Worm (Caenorhabditis elegans) whole organism, L4 larva: ENCODE data around the gene jmjd-3.1.

ENCODE experiments used
- F10B5.3 ChIP-seq: sonication (generic microtip); optimal IDR thresholded peaks from 2 replicates; lab custom pipeline; 2016; ENCODE audit warnings: mild to moderate bottlenecking, missing genetic modification characterization, missing compliant biosample characterization
- F44E2.7 ChIP-seq: fragments of 200-800 bp; sonication (Bioruptor generic); IDR thresholded peaks from 2 replicates; pipeline ENCODE4 v2.1.2; 2022; ENCODE audit warnings: missing genetic modification characterization, missing compliant biosample characterization
- Y48G9A.11 ChIP-seq: fragments of 200-800 bp; sonication (Bioruptor generic); IDR thresholded peaks from 2 replicates; pipeline ENCODE4 v1.3.6; 2022; ENCODE audit warnings: missing genetic modification reagents, missing genetic modification characterization, missing compliant biosample characterization
- ZK546.5 ChIP-seq, 2 experiments: sonication (generic microtip); optimal IDR thresholded peaks; 2 replicates each; lab custom pipeline; 2017; ENCODE audit warnings: missing biosample characterization in 2 of 2, missing genetic modification characterization in 2 of 2
- aha-1 ChIP-seq: fragments of 150-350 bp; peaks from one replicate; lab custom pipeline; 2014; ENCODE audit warnings: missing biosample characterization, missing genetic modification characterization
- aly-2 ChIP-seq: sonication (generic microtip); optimal IDR thresholded peaks from 2 replicates; lab custom pipeline; 2018; ENCODE audit warnings: missing biosample characterization, missing genetic modification characterization
- attf-4 ChIP-seq: sonication (generic microtip); optimal IDR thresholded peaks from 3 replicates; lab custom pipeline; 2017; ENCODE audit warnings: missing biosample characterization, missing genetic modification characterization
- ceh-20 ChIP-seq: fragments of 200-800 bp; sonication (Bioruptor generic); IDR thresholded peaks from 2 replicates; pipeline ENCODE4 v1.3.6; 2022; ENCODE audit warnings: missing genetic modification reagents, missing genetic modification characterization, missing compliant biosample characterization
- ceh-82 ChIP-seq: sonication (generic microtip); optimal IDR thresholded peaks from 2 replicates; lab custom pipeline; 2017; ENCODE audit warnings: missing biosample characterization, missing genetic modification characterization
- ces-1 ChIP-seq: fragments of 150-350 bp; sonication (generic microtip); optimal IDR thresholded peaks from 4 replicates; lab custom pipeline; 2014; ENCODE audit warnings: missing biosample characterization, missing genetic modification reagents, missing genetic modification characterization
- daf-16 ChIP-seq, 3 experiments: sonication (generic microtip); optimal IDR thresholded peaks; 2 replicates each; lab custom pipeline; 2016 to 2017; ENCODE audit warnings: missing genetic modification characterization in 3 of 3, missing genetic modification reagents in 3 of 3, mild to moderate bottlenecking in 2 of 3, missing compliant biosample characterization in 2 of 3, missing biosample characterization in 1 of 3, moderate library complexity in 1 of 3
- daf-19 ChIP-seq: fragments of 200-800 bp; sonication (Bioruptor generic); conservative IDR thresholded peaks from 2 replicates; pipeline ENCODE4 v1.3.6; 2022; ENCODE audit warnings: missing genetic modification characterization, missing compliant biosample characterization
- daf-8 ChIP-seq: fragments of 200-800 bp; sonication (Bioruptor generic); IDR thresholded peaks from 2 replicates; pipeline ENCODE4 v1.3.6; 2022; ENCODE audit warnings: missing genetic modification characterization, missing compliant biosample characterization
- dmd-8 ChIP-seq: fragments of 200-800 bp; sonication (Bioruptor generic); IDR thresholded peaks from 2 replicates; pipeline ENCODE4 v1.3.6; 2022; ENCODE audit warnings: missing genetic modification characterization, missing compliant biosample characterization
- dmd-9 ChIP-seq: fragments of 200-800 bp; sonication (Bioruptor generic); IDR thresholded peaks from 2 replicates; pipeline ENCODE4 v1.3.6; 2022; ENCODE audit warnings: missing genetic modification reagents, missing genetic modification characterization, missing compliant biosample characterization
- dpl-1 ChIP-seq: fragments of 150-350 bp; optimal IDR thresholded peaks from 2 replicates; lab custom pipeline; 2014; ENCODE audit warnings: missing biosample characterization, missing genetic modification reagents, missing genetic modification characterization
- duxl-1 ChIP-seq: sonication (generic microtip); optimal IDR thresholded peaks from 2 replicates; lab custom pipeline; 2016; ENCODE audit warnings: mild to moderate bottlenecking, missing genetic modification characterization, moderate library complexity, missing compliant biosample characterization; ENCODE audit not compliant: poor library complexity
- egl-27 ChIP-seq: sonication (generic microtip); optimal IDR thresholded peaks from 3 replicates; lab custom pipeline; 2017; ENCODE audit warnings: missing biosample characterization, missing genetic modification reagents, missing genetic modification characterization
- gei-8 ChIP-seq: fragments of 200-800 bp; sonication (Bioruptor generic); optimal IDR thresholded peaks from 2 replicates; lab custom pipeline; 2018; ENCODE audit warnings: mild to moderate bottlenecking, missing genetic modification characterization, missing compliant biosample characterization
- hlh-11 ChIP-seq: fragments of 200-800 bp; sonication (Bioruptor generic); optimal IDR thresholded peaks from 2 replicates; lab custom pipeline; 2018; ENCODE audit warnings: mild to moderate bottlenecking, missing genetic modification characterization, missing compliant biosample characterization
- hlh-30 ChIP-seq: sonication (generic microtip); optimal IDR thresholded peaks from 2 replicates; lab custom pipeline; 2017; ENCODE audit warnings: antibody characterized with exemption, mild to moderate bottlenecking, missing genetic modification characterization, missing compliant biosample characterization; ENCODE audit not compliant: insufficient read depth
- lin-1 ChIP-seq: fragments of 200-800 bp; sonication (Bioruptor generic); IDR thresholded peaks from 2 replicates; pipeline ENCODE4 v1.3.6; 2022; ENCODE audit warnings: missing genetic modification reagents, missing genetic modification characterization, missing compliant biosample characterization
- lin-15B ChIP-seq: fragments of 150-350 bp; sonication (generic microtip); optimal IDR thresholded peaks from 3 replicates; lab custom pipeline; 2014; ENCODE audit warnings: missing biosample characterization, missing genetic modification characterization
- lin-29 ChIP-seq: fragments of 200-800 bp; sonication (Bioruptor generic); IDR thresholded peaks from 2 replicates; pipeline ENCODE4 v1.3.6; 2022; ENCODE audit warnings: missing genetic modification reagents, missing genetic modification characterization, missing compliant biosample characterization
- madf-5 ChIP-seq, 2 experiments: fragments of 200-800 bp; sonication (Bioruptor generic); IDR thresholded peaks; 2 replicates each; pipeline ENCODE4 v1.3.6; 2022; ENCODE audit warnings: missing compliant biosample characterization in 2 of 2, missing genetic modification characterization in 2 of 2
- madf-9 ChIP-seq: fragments of 200-800 bp; sonication (Bioruptor generic); conservative IDR thresholded peaks from 2 replicates; pipeline ENCODE4 v1.3.6; 2022; ENCODE audit warnings: missing genetic modification reagents, missing genetic modification characterization, missing compliant biosample characterization
- mdt-29 ChIP-seq: fragments of 200-800 bp; sonication (Bioruptor generic); IDR thresholded peaks from 2 replicates; pipeline ENCODE4 v1.3.6; 2022; ENCODE audit warnings: missing genetic modification reagents, missing genetic modification characterization, missing compliant biosample characterization
- mes-2 ChIP-seq: sonication (generic microtip); optimal IDR thresholded peaks from 2 replicates; lab custom pipeline; 2016; ENCODE audit warnings: missing genotype, mild to moderate bottlenecking, missing genetic modification characterization, missing compliant biosample characterization; ENCODE audit not compliant: poor library complexity, severe bottlenecking
- nhr-10 ChIP-seq: fragments of 150-350 bp; optimal IDR thresholded peaks from 2 replicates; lab custom pipeline; 2014; ENCODE audit warnings: missing biosample characterization, missing genetic modification characterization
- nhr-237 ChIP-seq: sonication (generic microtip); optimal IDR thresholded peaks from 2 replicates; lab custom pipeline; 2017; ENCODE audit warnings: missing biosample characterization, missing genetic modification characterization
- nhr-25 ChIP-seq: sonication (generic microtip); optimal IDR thresholded peaks from 2 replicates; lab custom pipeline; 2017; ENCODE audit warnings: missing genetic modification characterization, mild to moderate bottlenecking, missing compliant biosample characterization, antibody characterized with exemption, moderate library complexity, borderline replicate concordance; ENCODE audit not compliant: insufficient read depth
- nhr-28 ChIP-seq: fragments of 150-350 bp; optimal IDR thresholded peaks from 2 replicates; lab custom pipeline; 2014; ENCODE audit warnings: missing biosample characterization, missing genetic modification characterization
- nhr-41 ChIP-seq: fragments of 200-800 bp; sonication (Bioruptor generic); IDR thresholded peaks from 2 replicates; pipeline ENCODE4 v1.3.6; 2022; ENCODE audit warnings: missing genetic modification reagents, missing genetic modification characterization, missing compliant biosample characterization
- nhr-42 ChIP-seq: fragments of 200-800 bp; sonication (Bioruptor generic); IDR thresholded peaks from 2 replicates; pipeline ENCODE4 v1.3.6; 2022; ENCODE audit warnings: missing genetic modification characterization, missing compliant biosample characterization
- nhr-48 ChIP-seq: sonication (generic microtip); optimal IDR thresholded peaks from 2 replicates; lab custom pipeline; 2016; ENCODE audit warnings: mild to moderate bottlenecking, missing genetic modification characterization, missing compliant biosample characterization
- nhr-6 ChIP-seq: fragments of 150-350 bp; optimal IDR thresholded peaks from 2 replicates; lab custom pipeline; 2014; ENCODE audit warnings: missing biosample characterization, missing genetic modification characterization
- nhr-76 ChIP-seq: fragments of 150-350 bp; optimal IDR thresholded peaks from 2 replicates; lab custom pipeline; 2014; ENCODE audit warnings: missing biosample characterization, missing genetic modification characterization
- nhr-77 ChIP-seq: fragments of 150-350 bp; optimal IDR thresholded peaks from 2 replicates; lab custom pipeline; 2014; ENCODE audit warnings: missing biosample characterization, missing genetic modification characterization
- php-3 ChIP-seq: fragments of 200-800 bp; sonication (Bioruptor generic); IDR thresholded peaks from 2 replicates; pipeline ENCODE4 v1.3.6; 2022; ENCODE audit warnings: missing genetic modification reagents, missing genetic modification characterization, missing compliant biosample characterization
- pqm-1 ChIP-seq: sonication (generic microtip); optimal IDR thresholded peaks from 2 replicates; lab custom pipeline; 2017; ENCODE audit warnings: missing biosample characterization, missing genetic modification characterization
- saeg-2 ChIP-seq: fragments of 200-800 bp; sonication (Bioruptor generic); IDR thresholded peaks from 2 replicates; pipeline ENCODE4 v1.3.6; 2022; ENCODE audit warnings: missing genetic modification reagents, missing genetic modification characterization, missing compliant biosample characterization
- set-16 ChIP-seq: fragments of 200-800 bp; sonication (Bioruptor generic); IDR thresholded peaks from 2 replicates; pipeline ENCODE4 v1.3.6; 2022; ENCODE audit warnings: missing genetic modification reagents, missing genetic modification characterization, missing compliant biosample characterization
- skn-1 ChIP-seq: fragments of 150-350 bp; optimal IDR thresholded peaks from 2 replicates; lab custom pipeline; 2014; ENCODE audit warnings: missing biosample characterization, missing genetic modification characterization
- snpc-1.2 ChIP-seq: fragments of 200-800 bp; sonication (Bioruptor generic); IDR thresholded peaks from 2 replicates; pipeline ENCODE4 v1.3.6; 2022; ENCODE audit warnings: missing genetic modification reagents, missing genetic modification characterization, missing compliant biosample characterization
- tra-1 ChIP-seq: fragments of 200-800 bp; sonication (Bioruptor generic); IDR thresholded peaks from 2 replicates; pipeline ENCODE4 v1.3.6; 2022; ENCODE audit warnings: missing genetic modification reagents, missing genetic modification characterization, missing compliant biosample characterization
- zfp-2 ChIP-seq: sonication (generic microtip); optimal IDR thresholded peaks from 2 replicates; lab custom pipeline; 2016; ENCODE audit warnings: mild to moderate bottlenecking, missing genetic modification characterization, missing compliant biosample characterization
- zfp-3 ChIP-seq: fragments of 200-800 bp; sonication (Bioruptor generic); conservative IDR thresholded peaks from 2 replicates; pipeline ENCODE4 v1.3.6; 2022; ENCODE audit warnings: missing genetic modification reagents, missing genetic modification characterization, missing compliant biosample characterization
- zip-2 ChIP-seq: fragments of 150-350 bp; optimal IDR thresholded peaks from 2 replicates; lab custom pipeline; 2014; ENCODE audit warnings: missing biosample characterization, missing genetic modification characterization

Gene jmjd-3.1

DNA sequence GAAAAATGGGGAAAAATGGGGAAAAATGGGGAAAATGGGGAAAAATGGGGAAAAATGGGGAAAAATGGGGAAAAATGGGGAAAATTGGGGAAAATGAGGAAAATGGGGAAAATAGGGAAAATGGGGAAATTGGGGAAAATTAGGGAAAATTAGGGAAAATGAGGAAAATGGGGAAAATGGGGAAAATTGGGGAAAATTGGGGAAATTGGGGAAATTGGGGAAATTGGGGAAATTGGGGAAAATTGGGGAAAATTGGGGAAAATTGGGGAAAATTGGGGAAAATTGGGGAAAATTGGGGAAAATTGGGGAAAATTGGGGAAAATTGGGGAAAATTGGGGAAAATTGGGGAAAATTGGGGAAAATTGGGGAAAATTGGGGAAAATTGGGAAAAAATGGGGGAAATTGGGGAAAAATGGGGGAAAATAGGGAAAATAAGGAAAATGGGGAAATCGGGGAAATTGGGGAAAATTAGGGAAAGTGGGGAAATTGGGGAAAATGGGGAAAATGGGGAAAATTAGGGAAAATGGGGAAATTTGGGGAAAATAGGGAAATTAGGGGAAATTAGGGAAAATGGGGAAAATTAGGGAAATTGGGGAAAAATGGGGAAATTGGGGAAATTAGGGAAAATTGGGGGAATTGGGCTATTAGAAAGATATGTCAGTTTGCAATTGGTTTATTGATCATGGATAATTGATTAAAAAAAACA, 32.0 kb downstream of the jmjd-3.1 start:
- TF ChIP-seq dpl-1 (GFP tag; lab: Kevin White, UChicago): no peak
- TF ChIP-seq hlh-11: no peak
- TF ChIP-seq madf-9 (GFP tag; lab: Robert Waterston, UW): 0 out of 2 replicates have a peak, but pooled peaks have one; percentile 39
- peak; percentile 34; the same call in 1 of the 2 replicates for TF ChIP-seq nhr-42
- no peak for TF ChIP-seq lin-29 (GFP tag; lab: Robert Waterston, UW)
- no peak for TF ChIP-seq ceh-20 (GFP tag; lab: Robert Waterston, UW)

DNA sequence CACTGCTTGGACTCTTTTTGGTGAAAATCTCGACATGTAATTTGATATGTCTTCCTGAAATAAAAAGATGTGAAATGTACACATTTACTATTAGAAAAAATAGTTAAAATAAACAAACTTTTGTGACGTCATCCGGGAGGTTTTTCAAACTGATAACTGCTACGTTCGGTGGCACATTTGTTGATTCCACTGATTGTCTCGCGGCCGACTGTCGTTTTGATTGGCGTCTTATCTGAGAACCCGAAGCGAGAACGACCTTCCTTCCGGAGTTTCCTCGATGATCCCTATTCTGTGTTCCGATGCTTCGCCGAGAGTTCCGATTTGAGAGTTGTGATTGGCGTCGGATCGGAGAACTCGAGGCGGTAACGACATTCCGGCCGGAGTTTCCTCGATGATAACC, 33.3 kb downstream of the jmjd-3.1 start:
- TF ChIP-seq duxl-1 (tag; lab: Kevin White, UChicago) (no peak), mdt-29 (GFP tag; lab: Robert Waterston, UW) (peak; percentile 60; the same call in 1 of the 2 replicates), nhr-77 (no peak), ces-1 (GFP tag; lab: Kevin White, UChicago) (no peak), daf-8 (GFP tag; lab: Robert Waterston, UW) (no peak), madf-5 (GFP tag; IDR thresholded peaks at IDR 0.05; lab: Robert Waterston, UW) (no peak), daf-16 (GFP tag; optimal IDR thresholded peaks at IDR 0.05; lab: Kevin White, UChicago) (peak in 1 of 2 experiments; percentile 67), daf-16 (tag; optimal IDR thresholded peaks at IDR 0.05; lab: Kevin White, UChicago) (peak; percentile 80), dmd-8 (GFP tag; lab: Robert Waterston, UW) (no peak), ZK546.5 (tag; optimal IDR thresholded peaks at IDR 0.05; lab: Kevin White, UChicago) (no peak), aly-2 (tag; lab: Kevin White, UChicago) (no peak), nhr-10 (tag; lab: Kevin White, UChicago) (no peak), lin-1 (GFP tag; lab: Robert Waterston, UW) (peak; percentile 80), skn-1 (no peak), gei-8 (GFP tag; lab: Kevin White, UChicago) (no peak), nhr-28 (tag; lab: Kevin White, UChicago) (peak; percentile 19), nhr-25 (tag; lab: Kevin White, UChicago) (no peak), lin-15B (no peak), saeg-2 (GFP tag; lab: Robert Waterston, UW) (no peak), nhr-6 (tag; lab: Kevin White, UChicago) (no peak), php-3 (GFP tag; lab: Robert Waterston, UW) (0 out of 2 replicates have a peak, but pooled peaks have one; percentile 28), nhr-76 (tag; lab: Kevin White, UChicago) (no peak), set-16 (peak; percentile 32; the same call in 1 of the 2 replicates), hlh-30 (tag; lab: Kevin White, UChicago) (no peak), nhr-41 (GFP tag; lab: Robert Waterston, UW) (no peak), egl-27 (tag; lab: Kevin White, UChicago) (no peak), zfp-3 (GFP tag; lab: Robert Waterston, UW) (no peak), F44E2.7 (GFP tag; lab: Robert Waterston, UW) (no peak), ceh-20 (GFP tag; lab: Robert Waterston, UW) (no peak), nhr-237 (tag; lab: Kevin White, UChicago) (no peak), dmd-9 (GFP tag; lab: Robert Waterston, UW) (no peak), F10B5.3 (tag; lab: Kevin White, UChicago) (no peak), nhr-48 (tag; lab: Kevin White, UChicago) (peak; percentile 7), zip-2 (tag; lab: Kevin White, UChicago) (no peak), aha-1 (tag; lab: Kevin White, UChicago) (peak; percentile 89), mes-2 (tag; lab: Kevin White, UChicago) (no peak), ceh-82 (tag; lab: Kevin White, UChicago) (no peak), daf-19 (GFP tag; lab: Robert Waterston, UW) (no peak), pqm-1 (tag; lab: Kevin White, UChicago) (peak; percentile 57), hlh-11 (peak; percentile 79), attf-4 (tag; lab: Kevin White, UChicago) (no peak), Y48G9A.11 (GFP tag; lab: Robert Waterston, UW) (no peak), tra-1 (GFP tag; lab: Robert Waterston, UW) (peak; percentile 63), snpc-1.2 (GFP tag; lab: Robert Waterston, UW) (no peak), zfp-2 (no peak)
